Comparison of ENCODE assay signal across 2 fruit fly cellular contexts in the genomic region with DNA sequence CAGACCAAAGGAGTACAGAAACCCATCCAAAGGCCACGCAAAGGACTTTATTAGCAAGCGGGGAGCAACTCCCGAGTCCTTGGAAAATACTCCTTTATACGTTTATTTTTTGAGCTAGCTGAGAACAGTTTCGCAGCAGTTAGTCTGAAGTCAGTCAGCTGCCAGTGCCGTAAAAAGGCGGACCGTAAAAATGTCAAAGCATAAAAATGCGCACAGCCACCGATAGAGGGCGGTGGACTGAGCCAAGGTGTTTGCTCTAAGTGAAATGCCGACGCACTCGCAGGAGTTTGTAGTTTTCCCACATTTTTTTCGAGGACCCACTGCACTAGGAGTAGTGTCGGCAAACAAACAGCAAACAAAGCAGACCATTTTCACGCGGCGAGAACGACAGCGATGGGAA.
A peak's percentile ranks its signal among the peaks of the same experiment; 100 is the strongest.
TF ChIP-seq lines count a peak whose summit lies in the region.

No protein-coding gene starts in this region.

- peak; percentile 57 to 65 for TF ChIP-seq CTCF in S2 (optimal IDR thresholded peaks at IDR 0.05; lab: Kevin White, UChicago)
- peak; percentile 81 for TF ChIP-seq CTCF in whole organism, embryonic (GFP tag; optimal IDR thresholded peaks at IDR 0.05; lab: Kevin White, UChicago)

TF ChIP-seq in whole organism, embryonic, 481 proteins besides CTCF, POLR2A, EP300 and RAD21:
- TF ChIP-seq slbo (GFP tag; IDR thresholded peaks at IDR 0.05; lab: Robert Waterston, UW) (0 out of 2 replicates have a peak, but pooled peaks have one; percentile 11), H15 (GFP tag; IDR thresholded peaks at IDR 0.05; lab: Robert Waterston, UW) (no peak), CG18011 (GFP tag; optimal IDR thresholded peaks at IDR 0.05; lab: Kevin White, UChicago) (peak; percentile 81), pan (optimal IDR thresholded peaks at IDR 0.05; lab: Kevin White, UChicago) (no peak), pan (GFP tag; optimal IDR thresholded peaks at IDR 0.05 in 1 of 2, IDR thresholded peaks at IDR 0.05 in 1 of 2) (no peak), CG18764 (GFP tag; optimal IDR thresholded peaks at IDR 0.05; lab: Kevin White, UChicago) (no peak)
